Fruit fly (Drosophila melanogaster): ENCODE results near the gene Top2.

Top2 gene

dm6 chr2L:19469090-19469489, 15.8 kb upstream of the Top2 start:
- TF ChIP-seq CG10348 (GFP tag; IDR thresholded peaks at IDR 0.05), result no peak
- no peak for TF ChIP-seq CG34367 (tag; optimal IDR thresholded peaks at IDR 0.05)
- TF ChIP-seq CG32121 (GFP tag; IDR thresholded peaks at IDR 0.05), result no peak
- TF ChIP-seq EcR (GFP tag; optimal IDR thresholded peaks at IDR 0.05), result no peak
- no peak for TF ChIP-seq CG13204 (GFP tag; optimal IDR thresholded peaks at IDR 0.05)
- no peak for TF ChIP-seq Pif1B (GFP tag; optimal IDR thresholded peaks at IDR 0.05)
- no peak for TF ChIP-seq CG17806 (tag; optimal IDR thresholded peaks at IDR 0.05)
- TF ChIP-seq CG12605 (GFP tag; IDR thresholded peaks at IDR 0.05), result no peak
- no peak for TF ChIP-seq Snoo (tag; optimal IDR thresholded peaks at IDR 0.05)
- TF ChIP-seq CG8301 (tag; optimal IDR thresholded peaks at IDR 0.05), result no peak
- TF ChIP-seq rn (GFP tag; IDR thresholded peaks at IDR 0.05), result no peak

dm6 chr2L:19463824-19464317, 10.6 kb upstream of the Top2 start, which contains the start of gene tj:
TSS of gene tj (plus strand) at chr2L:19464267.
- TF ChIP-seq Pif1A (GFP tag; optimal IDR thresholded peaks at IDR 0.05) (no peak), CG4496 (GFP tag; IDR thresholded peaks at IDR 0.05) (peak; percentile 53; the same call in 1 of the 3 replicates)

- TF ChIP-seq Ets98B (GFP tag; IDR thresholded peaks at IDR 0.05) (no peak), CG32121 (GFP tag; IDR thresholded peaks at IDR 0.05) (no peak), Pif1B (GFP tag; optimal IDR thresholded peaks at IDR 0.05) (no peak), CG15710 (tag; optimal IDR thresholded peaks at IDR 0.05) (no peak), CG14655 (GFP tag; optimal IDR thresholded peaks at IDR 0.05) (peak; percentile 70), CG9948 (tag; optimal IDR thresholded peaks at IDR 0.05) (peak; percentile 23), CG12605 (GFP tag; IDR thresholded peaks at IDR 0.05) (0 out of 2 replicates have a peak, but pooled peaks have one; percentile 7), Pif1A (GFP tag; optimal IDR thresholded peaks at IDR 0.05) (peak; percentile 2), fd96Ca (GFP tag; IDR thresholded peaks at IDR 0.05) (no peak), CG8301 (tag; optimal IDR thresholded peaks at IDR 0.05) (peak; percentile 8)
Measured at dm6 chr2L:19463405-19463804, 10.1 kb upstream of the Top2 start.

dm6 chr2L:19462898-19463297, 9.6 kb upstream of the Top2 start:
- TF ChIP-seq CG13204 (GFP tag; optimal IDR thresholded peaks at IDR 0.05), result no peak
- TF ChIP-seq Snoo (tag; optimal IDR thresholded peaks at IDR 0.05), result no peak
- peak; percentile 19; the same call in 1 of the 2 replicates for TF ChIP-seq Ets98B (GFP tag; IDR thresholded peaks at IDR 0.05)
- TF ChIP-seq CG8159 (tag; optimal IDR thresholded peaks at IDR 0.05), result no peak
- no peak for TF ChIP-seq CG14655 (GFP tag; optimal IDR thresholded peaks at IDR 0.05)
- TF ChIP-seq CG34367 (tag; optimal IDR thresholded peaks at IDR 0.05), result no peak
- peak; percentile 72; the same call in 2 of the 3 replicates for TF ChIP-seq CG4496 (GFP tag; IDR thresholded peaks at IDR 0.05)

dm6 chr2L:19459404-19459803, 6.1 kb upstream of the Top2 start:
- no peak for TF ChIP-seq CG12605 (GFP tag; IDR thresholded peaks at IDR 0.05)

- no peak for TF ChIP-seq CG34367 (tag; optimal IDR thresholded peaks at IDR 0.05)
- TF ChIP-seq fd96Ca (GFP tag; IDR thresholded peaks at IDR 0.05), result no peak
Measured at dm6 chr2L:19457890-19458580, 4.7 kb upstream of the Top2 start.

- no peak for TF ChIP-seq D1 (tag; optimal IDR thresholded peaks at IDR 0.05)
- TF ChIP-seq CG17806 (tag; optimal IDR thresholded peaks at IDR 0.05), result no peak
Measured at dm6 chr2L:19455723-19456122, 2.4 kb upstream of the Top2 start.

dm6 chr2L:19455209-19455608, 1.9 kb upstream of the Top2 start:
- TF ChIP-seq CG13204 (GFP tag; optimal IDR thresholded peaks at IDR 0.05) (no peak), CG32121 (GFP tag; IDR thresholded peaks at IDR 0.05) (peak; percentile 26; the same call in 1 of the 2 replicates)

Measured in whole organism, pupa.